Fruit fly (Drosophila melanogaster): ENCODE measurements around the gene CG4546.

CG4546 gene

DNA sequence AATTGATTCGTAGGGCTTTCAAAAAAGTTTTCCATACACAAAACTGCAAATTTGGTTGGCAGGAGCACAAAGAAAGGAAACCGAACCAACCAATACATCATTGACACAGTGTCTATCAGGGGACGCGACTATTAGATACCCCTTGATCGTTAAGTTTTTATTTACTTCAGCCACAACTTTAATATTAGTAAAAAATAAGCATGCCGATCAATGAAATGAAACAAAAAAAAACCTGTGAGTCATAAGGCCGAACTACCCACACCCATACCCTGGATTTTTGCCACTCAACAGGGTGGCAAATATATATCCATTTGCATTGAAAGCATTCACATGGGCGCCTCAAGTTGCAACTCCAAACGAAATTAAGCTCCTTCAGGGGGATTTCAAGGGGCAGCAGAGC lies 30.1 kb upstream of the CG4546 start (continued):
- no peak for TF ChIP-seq CG15479 (GFP tag; optimal IDR thresholded peaks at IDR 0.05)
- TF ChIP-seq CG1603 (tag; optimal IDR thresholded peaks at IDR 0.05): no peak
- TF ChIP-seq CG1792 (GFP tag; optimal IDR thresholded peaks at IDR 0.05): no peak
- TF ChIP-seq toy (GFP tag; IDR thresholded peaks at IDR 0.05): no peak
- no peak for TF ChIP-seq Dref (GFP tag; IDR thresholded peaks at IDR 0.05)
- no peak for TF ChIP-seq Hr78 (GFP tag; optimal IDR thresholded peaks at IDR 0.05)
- TF ChIP-seq CG8281 (tag; optimal IDR thresholded peaks at IDR 0.05): no peak
- no peak for TF ChIP-seq lbe (GFP tag; optimal IDR thresholded peaks at IDR 0.05)
- TF ChIP-seq D (optimal IDR thresholded peaks at IDR 0.05): no peak
- no peak for TF ChIP-seq D (GFP tag; optimal IDR thresholded peaks at IDR 0.05)
- no peak for TF ChIP-seq HHEX (GFP tag; optimal IDR thresholded peaks at IDR 0.05)
- TF ChIP-seq sob (GFP tag; IDR thresholded peaks at IDR 0.05): peak; percentile 50; the same call in 1 of the 2 replicates
- TF ChIP-seq tll (GFP tag; optimal IDR thresholded peaks at IDR 0.05): no peak
- no peak for TF ChIP-seq C15 (GFP tag; IDR thresholded peaks at IDR 0.05)
- TF ChIP-seq CG4707 (GFP tag; optimal IDR thresholded peaks at IDR 0.05): no peak
- peak; percentile 6 for TF ChIP-seq CG16863 (GFP tag; optimal IDR thresholded peaks at IDR 0.05)
- TF ChIP-seq slp2 (GFP tag; optimal IDR thresholded peaks at IDR 0.05): no peak
- TF ChIP-seq CG10979 (tag; optimal IDR thresholded peaks at IDR 0.05): peak; percentile 1
- no peak for TF ChIP-seq Mad (GFP tag; optimal IDR thresholded peaks at IDR 0.05)
- no peak for TF ChIP-seq CG6254 (GFP tag; optimal IDR thresholded peaks at IDR 0.05)
- no peak for TF ChIP-seq Dip3 (GFP tag; optimal IDR thresholded peaks at IDR 0.05)
- TF ChIP-seq CG5245 (GFP tag; optimal IDR thresholded peaks at IDR 0.05): peak; percentile 1
- TF ChIP-seq NC2α (GFP tag; optimal IDR thresholded peaks at IDR 0.05): no peak
- no peak for TF ChIP-seq hkb (optimal IDR thresholded peaks at IDR 0.05)
- TF ChIP-seq hkb (GFP tag; IDR thresholded peaks at IDR 0.05): no peak
- TF ChIP-seq Ravus (GFP tag; IDR thresholded peaks at IDR 0.05): no peak
- peak; percentile 46; the same call in 2 of the 3 replicates for TF ChIP-seq row (GFP tag; IDR thresholded peaks at IDR 0.05)
- no peak for TF ChIP-seq CG3407 (GFP tag; optimal IDR thresholded peaks at IDR 0.05)
- no peak for TF ChIP-seq inv (GFP tag; IDR thresholded peaks at IDR 0.05; ENCODE audit: partially characterized antibody)
- no peak for TF ChIP-seq zen (tag; optimal IDR thresholded peaks at IDR 0.05)
- TF ChIP-seq Dp (GFP tag; optimal IDR thresholded peaks at IDR 0.05): no peak
- no peak for TF ChIP-seq Lim3 (GFP tag; IDR thresholded peaks at IDR 0.05)
- TF ChIP-seq schlank (tag; optimal IDR thresholded peaks at IDR 0.05): no peak
- no peak for TF ChIP-seq CG4328 (GFP tag; optimal IDR thresholded peaks at IDR 0.05)
- no peak for TF ChIP-seq HmgZ (tag; optimal IDR thresholded peaks at IDR 0.05)
- TF ChIP-seq CG13296 (GFP tag; optimal IDR thresholded peaks at IDR 0.05): no peak
- no peak for TF ChIP-seq CG7556 (GFP tag; optimal IDR thresholded peaks at IDR 0.05)
- TF ChIP-seq CG13624 (GFP tag; optimal IDR thresholded peaks at IDR 0.05): no peak
- TF ChIP-seq kni (GFP tag; optimal IDR thresholded peaks at IDR 0.05): no peak
- TF ChIP-seq CG30020 (tag; optimal IDR thresholded peaks at IDR 0.05): no peak
- TF ChIP-seq Blimp-1 (GFP tag; optimal IDR thresholded peaks at IDR 0.05): no peak
- no peak for TF ChIP-seq CG13424 (tag; optimal IDR thresholded peaks at IDR 0.05)
- TF ChIP-seq ranshi (GFP tag; IDR thresholded peaks at IDR 0.05): no peak
- no peak for TF ChIP-seq Dek (tag; optimal IDR thresholded peaks at IDR 0.05)
- no peak for TF ChIP-seq bsh (GFP tag; optimal IDR thresholded peaks at IDR 0.05)
- no peak for TF ChIP-seq CG8944 (GFP tag; optimal IDR thresholded peaks at IDR 0.05)
- no peak for TF ChIP-seq Neu2 (GFP tag; optimal IDR thresholded peaks at IDR 0.05; ENCODE audit: borderline replicate concordance)
- no peak for TF ChIP-seq Poxn (GFP tag; IDR thresholded peaks at IDR 0.05)
- no peak for TF ChIP-seq CG11696 (GFP tag; IDR thresholded peaks at IDR 0.05)
- TF ChIP-seq CG12219 (GFP tag; optimal IDR thresholded peaks at IDR 0.05): no peak
- TF ChIP-seq CG3838 (GFP tag; optimal IDR thresholded peaks at IDR 0.05): no peak
- no peak for TF ChIP-seq stc (GFP tag; IDR thresholded peaks at IDR 0.05)
